Fruit fly (Drosophila melanogaster) whole organism, prepupa: ENCODE measurements around the gene Tmx3.

Experiments
- Blimp-1 ChIP-seq: fragments of 200-800 bp; sonication (Bioruptor generic); optimal IDR thresholded peaks from 3 replicates; lab custom pipeline; 2017; ENCODE audit warnings: missing biosample characterization, missing genetic modification characterization, mild to moderate bottlenecking, moderate library complexity, missing genetic modification reagents
- CG16779 ChIP-seq: fragments of 200-800 bp; sonication (Bioruptor generic); optimal IDR thresholded peaks from 3 replicates; lab custom pipeline; 2017; ENCODE audit warnings: missing biosample characterization, mild to moderate bottlenecking, missing genetic modification characterization
- CG6792 ChIP-seq: fragments of 200-800 bp; sonication (Bioruptor generic); optimal IDR thresholded peaks from 3 replicates; lab custom pipeline; 2016; ENCODE audit warnings: missing biosample characterization, missing genetic modification characterization
- CG6808 ChIP-seq: fragments of 200-800 bp; sonication (Bioruptor generic); optimal IDR thresholded peaks from 3 replicates; lab custom pipeline; 2017; ENCODE audit warnings: missing biosample characterization, missing genetic modification characterization, mild to moderate bottlenecking, moderate library complexity, missing genetic modification reagents
- CG8632 ChIP-seq: fragments of 200-800 bp; sonication (Bioruptor generic); optimal IDR thresholded peaks from 3 replicates; lab custom pipeline; 2016; ENCODE audit warnings: missing biosample characterization, missing genetic modification characterization
- Sox102F ChIP-seq: fragments of 200-800 bp; sonication (Bioruptor generic); optimal IDR thresholded peaks from 2 replicates; lab custom pipeline; 2016; ENCODE audit warnings: missing biosample characterization, mild to moderate bottlenecking, missing genetic modification characterization

DNA sequence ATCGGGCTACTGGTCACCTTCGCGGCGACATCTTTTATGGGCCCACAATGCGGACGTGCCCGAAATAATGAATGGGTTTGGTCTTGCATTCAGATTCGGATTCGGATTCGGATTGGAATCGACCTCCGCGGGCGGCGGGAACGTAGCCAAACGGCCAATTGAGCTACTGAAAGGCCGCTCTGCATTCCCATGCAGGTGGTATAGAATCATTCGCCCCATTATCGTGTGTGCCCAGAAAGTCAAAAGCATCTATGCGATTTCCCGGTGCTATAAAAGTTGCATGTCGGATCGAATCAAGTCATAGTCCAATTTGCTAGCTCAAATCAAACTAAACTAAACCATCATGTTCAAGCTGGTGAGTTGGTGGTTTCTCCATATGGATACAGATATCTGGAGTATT is 40.2 kb downstream of the Tmx3 start, which contains the start of gene CG13068:
- no peak for TF ChIP-seq CG16779 (tag; lab: Kevin White, UChicago)
- TF ChIP-seq CG6792 (GFP tag; lab: Kevin White, UChicago) = no peak
- no peak for TF ChIP-seq CG8632 (GFP tag; lab: Kevin White, UChicago)
- no peak for TF ChIP-seq CG6808
- no peak for TF ChIP-seq Sox102F (GFP tag; lab: Kevin White, UChicago)
- no peak for TF ChIP-seq Blimp-1 (GFP tag; lab: Kevin White, UChicago)
